Fruit fly (Drosophila melanogaster) whole organism, adult: ENCODE results near the gene CG34367.

ENCODE experiments used
- CG11617 ChIP-seq: fragments of 200-800 bp; sonication (Bioruptor generic); optimal IDR thresholded peaks from 2 replicates; lab custom pipeline; 2017; ENCODE audit warnings: mild to moderate bottlenecking, missing biosample characterization, missing genetic modification reagents, missing genetic modification characterization
- CG12768 ChIP-seq: fragments of 200-800 bp; sonication (Bioruptor generic); optimal IDR thresholded peaks from 2 replicates; lab custom pipeline; 2017; ENCODE audit warnings: missing biosample characterization, missing genetic modification characterization, mild to moderate bottlenecking, moderate library complexity, missing genetic modification reagents
- CG14711 ChIP-seq: fragments of 200-800 bp; sonication (Bioruptor generic); optimal IDR thresholded peaks from 2 replicates; lab custom pipeline; 2018; ENCODE audit warnings: missing biosample characterization, mild to moderate bottlenecking, missing genetic modification characterization, moderate library complexity
- CG1620 ChIP-seq: fragments of 200-800 bp; sonication (Bioruptor generic); optimal IDR thresholded peaks from 2 replicates; lab custom pipeline; 2016; ENCODE audit warnings: missing biosample characterization, missing genetic modification characterization
- CG33017 ChIP-seq: fragments of 200-800 bp; sonication (Bioruptor generic); optimal IDR thresholded peaks from 2 replicates; lab custom pipeline; 2018; ENCODE audit warnings: missing biosample characterization, mild to moderate bottlenecking, missing genetic modification characterization, moderate library complexity
- CG5204 ChIP-seq: fragments of 200-800 bp; sonication (Bioruptor generic); optimal IDR thresholded peaks from 2 replicates; lab custom pipeline; 2016; ENCODE audit warnings: missing biosample characterization, missing genetic modification characterization
- CG7045 ChIP-seq: fragments of 200-800 bp; sonication (Bioruptor generic); optimal IDR thresholded peaks from 2 replicates; lab custom pipeline; 2017; ENCODE audit warnings: missing biosample characterization, mild to moderate bottlenecking, missing genetic modification characterization
- CG7101 ChIP-seq: fragments of 200-800 bp; sonication (Bioruptor generic); optimal IDR thresholded peaks from 2 replicates; lab custom pipeline; 2018; ENCODE audit warnings: missing biosample characterization, mild to moderate bottlenecking, missing genetic modification characterization, moderate library complexity
- Clk ChIP-seq: fragments of 200-800 bp; sonication (Bioruptor generic); optimal IDR thresholded peaks from 2 replicates; lab custom pipeline; 2017; ENCODE audit warnings: missing biosample characterization, missing genetic modification characterization
- Crg-1 ChIP-seq: fragments of 200-800 bp; sonication (Bioruptor generic); optimal IDR thresholded peaks from 2 replicates; lab custom pipeline; 2016; ENCODE audit warnings: missing biosample characterization, missing genetic modification characterization
- Hr96 ChIP-seq: fragments of 200-800 bp; sonication (Bioruptor generic); optimal IDR thresholded peaks from 2 replicates; lab custom pipeline; 2016; ENCODE audit warnings: missing biosample characterization, missing genetic modification characterization
- Mnt ChIP-seq: fragments of 200-800 bp; sonication (Bioruptor generic); optimal IDR thresholded peaks from 2 replicates; lab custom pipeline; 2016; ENCODE audit warnings: missing biosample characterization, mild to moderate bottlenecking, missing genetic modification characterization
- bab1 ChIP-seq: fragments of 200-800 bp; sonication (Bioruptor generic); optimal IDR thresholded peaks from 3 replicates; lab custom pipeline; 2019; ENCODE audit warnings: missing biosample characterization, mild to moderate bottlenecking, missing genetic modification characterization, moderate library complexity
- cic ChIP-seq: fragments of 200-800 bp; sonication (Bioruptor generic); optimal IDR thresholded peaks from 2 replicates; lab custom pipeline; 2017; ENCODE audit warnings: missing biosample characterization, mild to moderate bottlenecking, missing genetic modification characterization, moderate library complexity
- cnc ChIP-seq, 2 experiments: fragments of >200 bp; optimal IDR thresholded peaks; 2 replicates each; lab custom pipeline; 2017
- kay ChIP-seq: fragments of 200-800 bp; sonication (Bioruptor generic); peaks from one replicate; lab custom pipeline; 2016; ENCODE audit warnings: missing biosample characterization, missing genetic modification characterization, borderline replicate concordance
- ovo ChIP-seq: fragments of 200-800 bp; sonication (Bioruptor generic); optimal IDR thresholded peaks from 2 replicates; lab custom pipeline; 2016; ENCODE audit warnings: missing biosample characterization, missing genetic modification characterization
- pad ChIP-seq: fragments of 200-800 bp; sonication (Bioruptor generic); optimal IDR thresholded peaks from 3 replicates; lab custom pipeline; 2017; ENCODE audit warnings: missing biosample characterization, missing genetic modification characterization, mild to moderate bottlenecking, moderate library complexity, missing genetic modification reagents
- tj ChIP-seq: fragments of 200-800 bp; sonication (Bioruptor generic); optimal IDR thresholded peaks from 3 replicates; lab custom pipeline; 2017; ENCODE audit warnings: missing biosample characterization, mild to moderate bottlenecking, missing genetic modification characterization, moderate library complexity
- toe ChIP-seq: fragments of 200-800 bp; sonication (Bioruptor generic); optimal IDR thresholded peaks from 2 replicates; lab custom pipeline; 2016; ENCODE audit warnings: missing biosample characterization, missing genetic modification characterization

Gene CG34367

dm6 chr2L:10341405-10341804 lies 12.3 kb downstream of the CG34367 start, which contains the start of gene CG31715:
TSS of gene CG31715 (plus strand) at chr2L:10341616.
- TF ChIP-seq ovo (GFP tag; lab: Kevin White, UChicago): no peak
- TF ChIP-seq Mnt: peak; percentile 5
- TF ChIP-seq CG11617 (GFP tag; lab: Kevin White, UChicago): peak; percentile 11
- no peak for TF ChIP-seq Hr96
- TF ChIP-seq cnc (optimal IDR thresholded peaks at IDR 0.05; lab: Kevin White, UChicago): no peak
- peak; percentile 20 for TF ChIP-seq CG14711 (tag; lab: Kevin White, UChicago)
- TF ChIP-seq CG1620: no peak
- TF ChIP-seq pad (GFP tag; lab: Kevin White, UChicago): no peak
- TF ChIP-seq cic (GFP tag; lab: Kevin White, UChicago): no peak
- TF ChIP-seq kay: peak; percentile 66
- TF ChIP-seq Clk (GFP tag; lab: Kevin White, UChicago): no peak
- no peak for TF ChIP-seq CG7045 (GFP tag; lab: Kevin White, UChicago)
- TF ChIP-seq toe (GFP tag; lab: Kevin White, UChicago): no peak
- TF ChIP-seq tj (GFP tag; lab: Kevin White, UChicago): peak; percentile 11
- TF ChIP-seq CG7101: peak; percentile 40
- no peak for TF ChIP-seq Crg-1 (GFP tag; lab: Kevin White, UChicago)
- peak; percentile 62 for TF ChIP-seq bab1 (GFP tag; lab: Kevin White, UChicago)
- TF ChIP-seq CG33017: peak; percentile 5
- TF ChIP-seq CG12768 (GFP tag; lab: Kevin White, UChicago): no peak
- no peak for TF ChIP-seq CG5204 (GFP tag; lab: Kevin White, UChicago)

dm6 chr2L:10339841-10340240 lies 13.9 kb downstream of the CG34367 start:
- TF ChIP-seq Clk (GFP tag; lab: Kevin White, UChicago) (no peak), cic (GFP tag; lab: Kevin White, UChicago) (no peak), Crg-1 (GFP tag; lab: Kevin White, UChicago) (no peak), kay (peak; percentile 72)

- TF ChIP-seq CG5204 (GFP tag; lab: Kevin White, UChicago): no peak
- TF ChIP-seq kay: no peak
- TF ChIP-seq tj (GFP tag; lab: Kevin White, UChicago): no peak
- no peak for TF ChIP-seq CG12768 (GFP tag; lab: Kevin White, UChicago)
- peak; percentile 12 for TF ChIP-seq pad (GFP tag; lab: Kevin White, UChicago)
- TF ChIP-seq CG33017: no peak
- TF ChIP-seq CG1620: peak; percentile 18
- TF ChIP-seq CG14711 (tag; lab: Kevin White, UChicago): no peak
- no peak for TF ChIP-seq ovo (GFP tag; lab: Kevin White, UChicago)
- peak; percentile 31 for TF ChIP-seq cic (GFP tag; lab: Kevin White, UChicago)
- TF ChIP-seq Crg-1 (GFP tag; lab: Kevin White, UChicago): no peak
- no peak for TF ChIP-seq cnc (optimal IDR thresholded peaks at IDR 0.05; lab: Kevin White, UChicago)
- TF ChIP-seq CG7101: peak; percentile 35
- TF ChIP-seq CG7045 (GFP tag; lab: Kevin White, UChicago): no peak
- TF ChIP-seq Clk (GFP tag; lab: Kevin White, UChicago): no peak
- peak; percentile 63 for TF ChIP-seq bab1 (GFP tag; lab: Kevin White, UChicago)
- TF ChIP-seq Mnt: peak; percentile 44
- no peak for TF ChIP-seq Hr96
- TF ChIP-seq CG11617 (GFP tag; lab: Kevin White, UChicago): peak; percentile 15
- TF ChIP-seq toe (GFP tag; lab: Kevin White, UChicago): no peak
Observed at dm6 chr2L:10339212-10339721, 14.4 kb downstream of the CG34367 start, which contains the start of gene SamDC. TSS of gene SamDC (plus strand) at chr2L:10339457.

DNA sequence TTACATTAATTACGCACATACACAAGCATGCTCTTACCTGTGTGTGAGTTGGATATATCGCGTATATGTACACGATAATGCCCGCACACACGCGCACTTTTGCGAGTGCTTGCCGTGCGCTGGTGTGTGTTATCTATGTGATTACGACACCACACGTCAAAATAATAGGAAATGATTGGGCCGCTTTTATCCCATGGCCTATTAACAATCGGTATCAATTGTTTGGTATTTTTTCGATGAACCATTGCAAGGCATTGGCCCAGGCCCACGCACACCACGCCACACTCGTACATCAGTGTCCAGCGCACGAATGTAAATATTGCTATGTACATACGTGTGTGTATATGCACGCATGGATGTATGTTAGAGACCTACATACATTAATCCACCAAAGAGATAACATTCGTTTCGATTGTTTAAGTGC lies 18.8 kb downstream of the CG34367 start:
- TF ChIP-seq bab1 (GFP tag; lab: Kevin White, UChicago) (peak; percentile 62), cic (GFP tag; lab: Kevin White, UChicago) (peak; percentile 87), CG12768 (GFP tag; lab: Kevin White, UChicago) (peak; percentile 85), toe (GFP tag; lab: Kevin White, UChicago) (no peak), tj (GFP tag; lab: Kevin White, UChicago) (peak; percentile 73), pad (GFP tag; lab: Kevin White, UChicago) (peak; percentile 44), ovo (GFP tag; lab: Kevin White, UChicago) (peak; percentile 45), Clk (GFP tag; lab: Kevin White, UChicago) (peak; percentile 59), CG7045 (GFP tag; lab: Kevin White, UChicago) (peak; percentile 62), Hr96 (no peak), CG1620 (peak; percentile 28), cnc (optimal IDR thresholded peaks at IDR 0.05; lab: Kevin White, UChicago) (no peak), CG14711 (tag; lab: Kevin White, UChicago) (peak; percentile 43), CG7101 (peak; percentile 55), CG11617 (GFP tag; lab: Kevin White, UChicago) (peak; percentile 68), CG33017 (peak; percentile 56), Mnt (peak; percentile 85), Crg-1 (GFP tag; lab: Kevin White, UChicago) (peak; percentile 61), kay (peak; percentile 98), CG5204 (GFP tag; lab: Kevin White, UChicago) (no peak)

DNA sequence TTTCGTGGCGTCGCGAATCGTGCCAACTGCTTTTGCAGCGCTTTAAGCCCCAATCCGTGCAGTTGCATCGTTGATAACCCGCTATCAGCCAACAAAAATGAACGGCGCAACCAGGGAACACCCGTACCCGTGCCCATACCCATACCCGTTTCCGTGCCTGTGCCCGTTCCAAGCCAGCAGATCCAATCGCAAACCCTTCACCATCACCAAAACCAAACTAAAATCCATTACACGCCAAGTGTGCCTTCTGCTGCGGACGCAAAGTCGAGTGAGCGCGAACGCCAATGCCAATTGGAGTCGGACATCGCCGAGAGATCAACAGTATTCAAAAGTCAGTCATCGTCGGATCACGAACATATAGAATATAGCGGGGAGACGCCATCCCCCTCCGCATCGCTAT lies 19.5 kb downstream of the CG34367 start:
- TF ChIP-seq CG11617 (GFP tag; lab: Kevin White, UChicago) (no peak), toe (GFP tag; lab: Kevin White, UChicago) (no peak), ovo (GFP tag; lab: Kevin White, UChicago) (no peak), bab1 (GFP tag; lab: Kevin White, UChicago) (no peak), tj (GFP tag; lab: Kevin White, UChicago) (no peak), kay (no peak), Mnt (no peak), CG7045 (GFP tag; lab: Kevin White, UChicago) (no peak), CG12768 (GFP tag; lab: Kevin White, UChicago) (no peak), Crg-1 (GFP tag; lab: Kevin White, UChicago) (no peak), Clk (GFP tag; lab: Kevin White, UChicago) (no peak), cnc (optimal IDR thresholded peaks at IDR 0.05; lab: Kevin White, UChicago) (no peak), pad (GFP tag; lab: Kevin White, UChicago) (no peak), CG1620 (no peak)
